Fruit fly (Drosophila melanogaster) whole organism, prepupa: ENCODE data around the gene Jon66Ci.

Experiments
- Blimp-1 ChIP-seq: fragments of 200-800 bp; sonication (Bioruptor generic); optimal IDR thresholded peaks from 3 replicates; lab custom pipeline; 2017; ENCODE audit warnings: missing biosample characterization, missing genetic modification characterization, mild to moderate bottlenecking, moderate library complexity, missing genetic modification reagents
- CG10669 ChIP-seq: fragments of 200-800 bp; sonication (Bioruptor generic); optimal IDR thresholded peaks from 3 replicates; lab custom pipeline; 2018; ENCODE audit warnings: missing biosample characterization, mild to moderate bottlenecking, missing genetic modification characterization, moderate library complexity
- CG11294 ChIP-seq: fragments of 200-800 bp; sonication (Bioruptor generic); IDR thresholded peaks from 2 replicates; pipeline ENCODE4 v1.3.6; 2022; ENCODE audit warnings: missing biosample characterization, missing genetic modification characterization
- CG11762 ChIP-seq: fragments of 200-800 bp; sonication (Bioruptor generic); optimal IDR thresholded peaks from 3 replicates; lab custom pipeline; 2016; ENCODE audit warnings: missing biosample characterization, missing genetic modification characterization; ENCODE audit not compliant: insufficient read depth
- CG11902 ChIP-seq: fragments of 200-800 bp; sonication (Bioruptor generic); optimal IDR thresholded peaks from 3 replicates; lab custom pipeline; 2016; ENCODE audit warnings: missing biosample characterization, missing genetic modification characterization
- CG15336 ChIP-seq: fragments of 200-800 bp; sonication (Bioruptor generic); IDR thresholded peaks from 2 replicates; pipeline ENCODE4 v1.3.6; 2022; ENCODE audit warnings: missing biosample characterization, missing genetic modification characterization
- CG1621 ChIP-seq: fragments of 200-800 bp; sonication (Bioruptor generic); optimal IDR thresholded peaks from 3 replicates; lab custom pipeline; 2018; ENCODE audit warnings: missing biosample characterization, mild to moderate bottlenecking, missing genetic modification characterization
- CG16779 ChIP-seq: fragments of 200-800 bp; sonication (Bioruptor generic); optimal IDR thresholded peaks from 3 replicates; lab custom pipeline; 2017; ENCODE audit warnings: missing biosample characterization, mild to moderate bottlenecking, missing genetic modification characterization
- CG3032 ChIP-seq: fragments of 200-800 bp; optimal IDR thresholded peaks from 2 replicates; lab custom pipeline; 2019; ENCODE audit warnings: missing biosample characterization, mild to moderate bottlenecking, missing genetic modification characterization, moderate library complexity
- CG31627 ChIP-seq: fragments of 200-800 bp; sonication (Bioruptor generic); optimal IDR thresholded peaks from 3 replicates; lab custom pipeline; 2016; ENCODE audit warnings: missing biosample characterization, missing genetic modification characterization
- CG32006 ChIP-seq: fragments of 200-800 bp; sonication (Bioruptor generic); optimal IDR thresholded peaks from 3 replicates; lab custom pipeline; 2017; ENCODE audit warnings: missing biosample characterization, mild to moderate bottlenecking, missing genetic modification characterization
- CG34406 ChIP-seq: fragments of 200-800 bp; sonication (Bioruptor generic); optimal IDR thresholded peaks from 3 replicates; lab custom pipeline; 2016; ENCODE audit warnings: missing biosample characterization, missing genetic modification characterization
- CG3919 ChIP-seq: fragments of 200-800 bp; sonication (Bioruptor generic); optimal IDR thresholded peaks from 3 replicates; lab custom pipeline; 2016; ENCODE audit warnings: missing biosample characterization, missing genetic modification characterization
- CG4318 ChIP-seq: fragments of 200-800 bp; sonication (Bioruptor generic); optimal IDR thresholded peaks from 3 replicates; lab custom pipeline; 2017; ENCODE audit warnings: missing biosample characterization, mild to moderate bottlenecking, missing genetic modification characterization
- CG6163 ChIP-seq: fragments of 200-800 bp; sonication (Bioruptor generic); IDR thresholded peaks from 3 replicates; pipeline ENCODE4 v1.3.6; 2022; ENCODE audit warnings: missing biosample characterization, missing genetic modification characterization
- CG6276 ChIP-seq: fragments of 200-800 bp; sonication (Bioruptor generic); optimal IDR thresholded peaks from 2 replicates; lab custom pipeline; 2017; ENCODE audit warnings: missing biosample characterization, mild to moderate bottlenecking, missing genetic modification characterization
- CG6792 ChIP-seq: fragments of 200-800 bp; sonication (Bioruptor generic); optimal IDR thresholded peaks from 3 replicates; lab custom pipeline; 2016; ENCODE audit warnings: missing biosample characterization, missing genetic modification characterization
- CG6808 ChIP-seq: fragments of 200-800 bp; sonication (Bioruptor generic); optimal IDR thresholded peaks from 3 replicates; lab custom pipeline; 2017; ENCODE audit warnings: missing biosample characterization, missing genetic modification characterization, mild to moderate bottlenecking, moderate library complexity, missing genetic modification reagents
- CG6854 ChIP-seq: fragments of 200-800 bp; sonication (Bioruptor generic); optimal IDR thresholded peaks from 2 replicates; lab custom pipeline; 2017; ENCODE audit warnings: missing biosample characterization, mild to moderate bottlenecking, missing genetic modification characterization
- CG7368 ChIP-seq: fragments of 200-800 bp; sonication (Bioruptor generic); optimal IDR thresholded peaks from 3 replicates; lab custom pipeline; 2016; ENCODE audit warnings: missing biosample characterization, missing genetic modification characterization
- CG8119 ChIP-seq: fragments of 200-800 bp; sonication (Bioruptor generic); IDR thresholded peaks from 3 replicates; pipeline ENCODE4 v1.3.6; 2022; ENCODE audit warnings: missing biosample characterization, missing genetic modification characterization
- CG9139 ChIP-seq: fragments of 200-800 bp; sonication (Bioruptor generic); optimal IDR thresholded peaks from 3 replicates; lab custom pipeline; 2017; ENCODE audit warnings: missing biosample characterization, mild to moderate bottlenecking, missing genetic modification characterization
- Eip75B ChIP-seq: fragments of 200-800 bp; sonication (Bioruptor generic); optimal IDR thresholded peaks from 3 replicates; lab custom pipeline; 2016; ENCODE audit warnings: missing biosample characterization, missing genetic modification characterization
- Eip78C ChIP-seq: fragments of 200-800 bp; sonication (Bioruptor generic); peaks from one replicate; lab custom pipeline; 2016; ENCODE audit warnings: missing biosample characterization, missing genetic modification characterization
- Eip93F ChIP-seq: fragments of 200-800 bp; sonication (Bioruptor generic); optimal IDR thresholded peaks from 2 replicates; lab custom pipeline; 2016; ENCODE audit warnings: missing biosample characterization, mild to moderate bottlenecking, missing genetic modification characterization
- Hr38 ChIP-seq: sonication (Bioruptor generic); optimal IDR thresholded peaks from 2 replicates; lab custom pipeline; 2016; ENCODE audit warnings: missing biosample characterization, missing genetic modification characterization
- Hr4 ChIP-seq: fragments of 200-800 bp; sonication (Bioruptor generic); optimal IDR thresholded peaks from 3 replicates; lab custom pipeline; 2016; ENCODE audit warnings: missing biosample characterization, missing genetic modification characterization
- Lpt ChIP-seq: fragments of 200-800 bp; sonication (Bioruptor generic); optimal IDR thresholded peaks from 3 replicates; lab custom pipeline; 2016; ENCODE audit warnings: missing biosample characterization, missing genetic modification characterization
- OdsH ChIP-seq: fragments of 200-800 bp; sonication (Bioruptor generic); optimal IDR thresholded peaks from 3 replicates; lab custom pipeline; 2016; ENCODE audit warnings: missing biosample characterization, missing genetic modification characterization
- Sox14 ChIP-seq: fragments of 200-800 bp; sonication (Bioruptor generic); optimal IDR thresholded peaks from 3 replicates; lab custom pipeline; 2016; ENCODE audit warnings: missing biosample characterization, missing genetic modification characterization
- Sox15 ChIP-seq: fragments of 200-800 bp; sonication (Bioruptor generic); optimal IDR thresholded peaks from 3 replicates; lab custom pipeline; 2016; ENCODE audit warnings: missing biosample characterization, missing genetic modification characterization
- cyc ChIP-seq: fragments of 200-800 bp; sonication (Bioruptor generic); optimal IDR thresholded peaks from 3 replicates; lab custom pipeline; 2016; ENCODE audit warnings: missing biosample characterization, missing genetic modification characterization
- dac ChIP-seq: fragments of 200-800 bp; sonication (Bioruptor generic); optimal IDR thresholded peaks from 2 replicates; lab custom pipeline; 2017; ENCODE audit warnings: missing biosample characterization, mild to moderate bottlenecking, missing genetic modification characterization
- dsx ChIP-seq: fragments of 200-800 bp; optimal IDR thresholded peaks from 3 replicates; lab custom pipeline; 2019; ENCODE audit warnings: missing biosample characterization, mild to moderate bottlenecking, missing genetic modification characterization, moderate library complexity; ENCODE audit not compliant: poor library complexity, severe bottlenecking
- esn ChIP-seq: fragments of 200-800 bp; sonication (Bioruptor generic); optimal IDR thresholded peaks from 2 replicates; lab custom pipeline; 2016; ENCODE audit warnings: missing biosample characterization, mild to moderate bottlenecking, missing genetic modification characterization, moderate library complexity
- fd59A ChIP-seq: fragments of 200-800 bp; sonication (Bioruptor generic); optimal IDR thresholded peaks from 2 replicates; lab custom pipeline; 2017; ENCODE audit warnings: missing biosample characterization, mild to moderate bottlenecking, missing genetic modification characterization, missing genetic modification reagents
- fd85E ChIP-seq: fragments of 200-800 bp; sonication (Bioruptor generic); optimal IDR thresholded peaks from 3 replicates; lab custom pipeline; 2016; ENCODE audit warnings: missing biosample characterization, missing genetic modification characterization
- fkh ChIP-seq: fragments of 200-800 bp; sonication (Bioruptor generic); optimal IDR thresholded peaks from 3 replicates; lab custom pipeline; 2017; ENCODE audit warnings: missing biosample characterization, mild to moderate bottlenecking, missing genetic modification characterization, moderate library complexity
- lz ChIP-seq: fragments of 200-800 bp; sonication (Bioruptor generic); optimal IDR thresholded peaks from 3 replicates; lab custom pipeline; 2016; ENCODE audit warnings: missing biosample characterization, missing genetic modification characterization
- net ChIP-seq: fragments of 200-800 bp; sonication (Bioruptor generic); optimal IDR thresholded peaks from 3 replicates; lab custom pipeline; 2016; ENCODE audit warnings: missing biosample characterization, missing genetic modification characterization
- salr ChIP-seq, 2 experiments: fragments of 200-800 bp; sonication (Bioruptor generic); optimal IDR thresholded peaks; 3 replicates each; lab custom pipeline; 2016 to 2018; ENCODE audit warnings: missing biosample characterization in 2 of 2, missing genetic modification characterization in 2 of 2, mild to moderate bottlenecking in 1 of 2
- spab ChIP-seq: fragments of 200-800 bp; sonication (Bioruptor generic); optimal IDR thresholded peaks from 2 replicates; lab custom pipeline; 2017; ENCODE audit warnings: missing biosample characterization, mild to moderate bottlenecking, missing genetic modification characterization, missing genetic modification reagents
- svp ChIP-seq: fragments of 200-800 bp; sonication (Bioruptor generic); peaks from one replicate; lab custom pipeline; 2016; ENCODE audit warnings: missing biosample characterization, missing genetic modification characterization
- topi ChIP-seq: fragments of 200-800 bp; sonication (Bioruptor generic); optimal IDR thresholded peaks from 3 replicates; lab custom pipeline; 2016; ENCODE audit warnings: missing biosample characterization, missing genetic modification characterization

The Jon66Ci gene

dm6 chr3L:8423156-8423555, 31.8 kb downstream of the Jon66Ci start (continued):
- TF ChIP-seq CG16779 (tag; lab: Kevin White, UChicago) (no peak), CG31627 (no peak), cyc (no peak), fd85E (no peak), CG15336 (GFP tag; lab: Robert Waterston, UW) (peak; percentile 40; the same call in 1 of the 2 replicates), svp (GFP tag; lab: Kevin White, UChicago) (no peak), Hr38 (no peak), CG6276 (GFP tag; lab: Kevin White, UChicago) (no peak), CG6792 (no peak), Blimp-1 (GFP tag; lab: Kevin White, UChicago) (no peak), CG6808 (no peak), Eip75B (no peak), CG11902 (GFP tag; lab: Kevin White, UChicago) (no peak), CG11762 (GFP tag; lab: Kevin White, UChicago) (no peak), CG1621 (no peak), Hr4 (peak; percentile 65), lz (GFP tag; lab: Kevin White, UChicago) (no peak), fkh (GFP tag; lab: Kevin White, UChicago) (no peak), spab (GFP tag; lab: Kevin White, UChicago) (no peak), CG11294 (GFP tag; lab: Robert Waterston, UW) (no peak), CG9139 (GFP tag; lab: Kevin White, UChicago) (no peak), CG32006 (peak; percentile 90)

dm6 chr3L:8424831-8425336, 33.5 kb downstream of the Jon66Ci start, which contains the start of gene Cbl:
Cbl (plus strand) TSS chr3L:8424954.
- TF ChIP-seq dac (GFP tag; lab: Kevin White, UChicago) (no peak), CG15336 (GFP tag; lab: Robert Waterston, UW) (no peak), esn (GFP tag; lab: Kevin White, UChicago) (peak; percentile 17), CG32006 (no peak), topi (GFP tag; lab: Kevin White, UChicago) (no peak), Sox15 (no peak), fd59A (GFP tag; lab: Kevin White, UChicago) (no peak), CG7368 (GFP tag; lab: Kevin White, UChicago) (no peak), Hr4 (no peak), Lpt (GFP tag; lab: Kevin White, UChicago) (no peak), CG8119 (no peak), dsx (GFP tag; lab: Kevin White, UChicago) (no peak), CG34406 (GFP tag; lab: Kevin White, UChicago) (no peak), CG11902 (GFP tag; lab: Kevin White, UChicago) (no peak), Sox14 (GFP tag; lab: Kevin White, UChicago) (peak; percentile 22), Eip93F (GFP tag; lab: Kevin White, UChicago) (no peak), CG6808 (no peak), CG3919 (GFP tag; lab: Kevin White, UChicago) (no peak), OdsH (no peak), Hr38 (no peak), CG6163 (GFP tag; lab: Robert Waterston, UW) (no peak), CG10669 (GFP tag; lab: Kevin White, UChicago) (no peak), CG1621 (no peak), CG6276 (GFP tag; lab: Kevin White, UChicago) (no peak), Blimp-1 (GFP tag; lab: Kevin White, UChicago) (no peak), net (GFP tag; lab: Kevin White, UChicago) (no peak), CG3032 (tag; lab: Kevin White, UChicago) (peak; percentile 24), fd85E (no peak), CG6854 (GFP tag; lab: Kevin White, UChicago) (peak; percentile 60), CG4318 (GFP tag; lab: Kevin White, UChicago) (no peak), CG6792 (no peak), svp (GFP tag; lab: Kevin White, UChicago) (no peak), salr (GFP tag; optimal IDR thresholded peaks at IDR 0.05; lab: Kevin White, UChicago) (no peak), cyc (no peak), CG16779 (tag; lab: Kevin White, UChicago) (no peak), Eip78C (GFP tag; lab: Kevin White, UChicago) (peak; percentile 66)
- TF ChIP-seq, all 60 proteins: peak for 5
